Fruit fly (Drosophila melanogaster) whole organism, embryonic: Measurements from ENCODE around the gene Glt.

Source experiments
- CG11504 ChIP-seq: fragments of 200-800 bp; sonication (Bioruptor generic); optimal IDR thresholded peaks from 3 replicates; lab custom pipeline; 2019; ENCODE audit warnings: missing biosample characterization, mild to moderate bottlenecking, missing genetic modification characterization, moderate library complexity
- CG12769 ChIP-seq: fragments of 200-800 bp; sonication (Bioruptor generic); optimal IDR thresholded peaks from 2 replicates; lab custom pipeline; 2019; ENCODE audit warnings: missing biosample characterization, mild to moderate bottlenecking, missing genetic modification characterization, moderate library complexity
- CG13123 ChIP-seq: fragments of 200-800 bp; sonication (Bioruptor generic); optimal IDR thresholded peaks from 2 replicates; lab custom pipeline; 2016; ENCODE audit warnings: missing biosample characterization, missing genetic modification characterization
- CG13296 ChIP-seq: fragments of 200-800 bp; sonication (Bioruptor generic); optimal IDR thresholded peaks from 3 replicates; lab custom pipeline; 2018; ENCODE audit warnings: missing biosample characterization, mild to moderate bottlenecking, missing genetic modification characterization
- CG13624 ChIP-seq: fragments of 200-800 bp; sonication (Bioruptor generic); optimal IDR thresholded peaks from 2 replicates; lab custom pipeline; 2016; ENCODE audit warnings: missing biosample characterization, missing genetic modification characterization
- CG17328 ChIP-seq: fragments of 200-800 bp; sonication (Bioruptor generic); IDR thresholded peaks from 2 replicates; pipeline ENCODE4 v1.3.6; 2022; ENCODE audit warnings: missing biosample characterization, missing genetic modification characterization
- CG1792 ChIP-seq: fragments of 200-800 bp; sonication (Bioruptor generic); optimal IDR thresholded peaks from 2 replicates; lab custom pipeline; 2016; ENCODE audit warnings: missing biosample characterization, missing genetic modification characterization
- CG2129 ChIP-seq: fragments of 200-800 bp; sonication (Bioruptor generic); IDR thresholded peaks from 2 replicates; pipeline ENCODE4 v1.3.6; 2022; ENCODE audit warnings: missing biosample characterization, missing genetic modification characterization; ENCODE audit not compliant: partially characterized antibody
- CG33557 ChIP-seq: fragments of 200-800 bp; sonication (Bioruptor generic); optimal IDR thresholded peaks from 2 replicates; lab custom pipeline; 2019; ENCODE audit warnings: missing biosample characterization, mild to moderate bottlenecking, missing genetic modification characterization, moderate library complexity
- CG34422 ChIP-seq: fragments of 200-800 bp; sonication (Bioruptor generic); IDR thresholded peaks from 3 replicates; pipeline ENCODE4 v1.3.6; 2022; ENCODE audit warnings: missing biosample characterization, missing genetic modification characterization
- CG42726 ChIP-seq: fragments of 200-800 bp; sonication (Bioruptor generic); IDR thresholded peaks from 2 replicates; pipeline ENCODE4 v1.3.6; 2022; ENCODE audit warnings: missing biosample characterization, missing genetic modification characterization; ENCODE audit not compliant: partially characterized antibody
- CG6175 ChIP-seq: fragments of 200-800 bp; sonication (Bioruptor generic); IDR thresholded peaks from 3 replicates; pipeline ENCODE4 v1.3.6; 2022; ENCODE audit warnings: missing biosample characterization, missing genetic modification characterization
- CG7745 ChIP-seq: fragments of 200-800 bp; sonication (Bioruptor generic); optimal IDR thresholded peaks from 2 replicates; lab custom pipeline; 2018; ENCODE audit warnings: missing biosample characterization, mild to moderate bottlenecking, missing genetic modification characterization, moderate library complexity
- CG8089 ChIP-seq: fragments of 200-800 bp; sonication (Bioruptor generic); optimal IDR thresholded peaks from 3 replicates; lab custom pipeline; 2016; ENCODE audit warnings: missing biosample characterization, missing genetic modification characterization
- CG8281 ChIP-seq: fragments of 200-800 bp; sonication (Bioruptor generic); optimal IDR thresholded peaks from 2 replicates; lab custom pipeline; 2018; ENCODE audit warnings: missing biosample characterization, mild to moderate bottlenecking, missing genetic modification characterization, moderate library complexity
- CG8290 ChIP-seq, 3 experiments: fragments of 200-800 bp; sonication (Bioruptor generic); optimal IDR thresholded peaks; 2 replicates each; lab custom pipeline; 2016 to 2019; ENCODE audit warnings: missing biosample characterization in 3 of 3, missing genetic modification characterization in 3 of 3, mild to moderate bottlenecking in 2 of 3, moderate library complexity in 1 of 3
- CkIIα-i1 ChIP-seq: fragments of 200-800 bp; sonication (Bioruptor generic); IDR thresholded peaks from 2 replicates; pipeline ENCODE4 v1.3.6; 2022; ENCODE audit warnings: missing biosample characterization, missing genetic modification characterization
- E2f2 ChIP-seq: fragments of 200-800 bp; sonication (Bioruptor generic); IDR thresholded peaks from 2 replicates; pipeline ENCODE4 v1.3.6; 2022; ENCODE audit warnings: missing biosample characterization, missing genetic modification characterization
- Fer1 ChIP-seq: fragments of 200-800 bp; sonication (Bioruptor generic); optimal IDR thresholded peaks from 2 replicates; lab custom pipeline; 2017; ENCODE audit warnings: missing biosample characterization, mild to moderate bottlenecking, missing genetic modification characterization
- Gug ChIP-seq: fragments of 200-800 bp; sonication (Bioruptor generic); IDR thresholded peaks from 4 replicates; pipeline ENCODE4 v1.3.6; 2022; ENCODE audit warnings: missing biosample characterization, missing genetic modification characterization
- HmgD ChIP-seq: fragments of 200-800 bp; sonication (Bioruptor generic); optimal IDR thresholded peaks from 3 replicates; lab custom pipeline; 2016; ENCODE audit warnings: missing biosample characterization, missing genetic modification characterization
- Jarid2 ChIP-seq: fragments of 200-800 bp; sonication (Bioruptor generic); optimal IDR thresholded peaks from 3 replicates; lab custom pipeline; 2017; ENCODE audit warnings: mild to moderate bottlenecking, missing biosample characterization, missing genetic modification reagents, missing genetic modification characterization
- Med ChIP-seq: fragments of 200-800 bp; sonication (Bioruptor generic); peaks from one replicate; lab custom pipeline; 2016; ENCODE audit warnings: missing biosample characterization, missing genetic modification characterization, mild to moderate bottlenecking, inconsistent platforms, moderate library complexity
- NC2β ChIP-seq: fragments of 200-800 bp; sonication (Bioruptor generic); optimal IDR thresholded peaks from 2 replicates; lab custom pipeline; 2016; ENCODE audit warnings: missing biosample characterization, missing genetic modification characterization
- Nf-YB ChIP-seq: fragments of 200-800 bp; sonication (Bioruptor generic); optimal IDR thresholded peaks from 3 replicates; lab custom pipeline; 2019; ENCODE audit warnings: missing biosample characterization, mild to moderate bottlenecking, missing genetic modification characterization, moderate library complexity
- PHDP ChIP-seq: fragments of 200-800 bp; sonication (Bioruptor generic); optimal IDR thresholded peaks from 3 replicates; lab custom pipeline; 2018; ENCODE audit warnings: missing biosample characterization, mild to moderate bottlenecking, missing genetic modification characterization, moderate library complexity
- Sry-β ChIP-seq: fragments of 200-800 bp; sonication (Bioruptor generic); optimal IDR thresholded peaks from 2 replicates; lab custom pipeline; 2018; ENCODE audit warnings: missing biosample characterization, mild to moderate bottlenecking, missing genetic modification characterization, moderate library complexity
- ab ChIP-seq: fragments of 200-800 bp; sonication (Bioruptor generic); optimal IDR thresholded peaks from 2 replicates; lab custom pipeline; 2016; ENCODE audit warnings: missing biosample characterization, missing genetic modification characterization
- al ChIP-seq: fragments of 200-800 bp; sonication (Bioruptor generic); IDR thresholded peaks from 2 replicates; pipeline ENCODE4 v1.3.6; 2022; ENCODE audit warnings: missing biosample characterization, missing genetic modification characterization
- ato ChIP-seq: fragments of 200-800 bp; sonication (Bioruptor generic); IDR thresholded peaks from 2 replicates; pipeline ENCODE4 v1.3.6; 2022; ENCODE audit warnings: missing biosample characterization, missing genetic modification characterization; ENCODE audit not compliant: partially characterized antibody
- corto ChIP-seq: fragments of 200-800 bp; sonication (Bioruptor generic); optimal IDR thresholded peaks from 2 replicates; lab custom pipeline; 2016; ENCODE audit warnings: missing biosample characterization, mild to moderate bottlenecking, missing genetic modification characterization, moderate library complexity
- dysf ChIP-seq: fragments of 200-800 bp; sonication (Bioruptor generic); IDR thresholded peaks from 3 replicates; pipeline ENCODE4 v1.3.6; 2022; ENCODE audit warnings: missing biosample characterization, missing genetic modification characterization
- grn ChIP-seq: fragments of 200-800 bp; sonication (Bioruptor generic); optimal IDR thresholded peaks from 3 replicates; lab custom pipeline; 2017; ENCODE audit warnings: missing biosample characterization, missing genetic modification characterization
- hkb ChIP-seq, 2 experiments: fragments of 200-800 bp in 1 of 2; fragments of >200 bp in 1 of 2; sonication (Bioruptor generic) in 1 of 2; IDR thresholded peaks in 1 of 2; optimal IDR thresholded peaks in 1 of 2; 2 replicates each; pipeline versions ENCODE4 v1.3.6 to Lab custom; 2017 to 2022; ENCODE audit warnings: missing biosample characterization in 1 of 2, missing genetic modification characterization in 1 of 2
- inv ChIP-seq: fragments of 200-800 bp; sonication (Bioruptor generic); IDR thresholded peaks from 2 replicates; pipeline ENCODE4 v1.3.6; 2022; ENCODE audit warnings: missing biosample characterization, missing genetic modification characterization; ENCODE audit not compliant: partially characterized antibody
- klu ChIP-seq: fragments of 200-800 bp; sonication (Bioruptor generic); IDR thresholded peaks from 2 replicates; pipeline ENCODE4 v1.3.6; 2022; ENCODE audit warnings: missing biosample characterization, missing genetic modification characterization
- lbe ChIP-seq: fragments of 200-800 bp; sonication (Bioruptor generic); optimal IDR thresholded peaks from 2 replicates; lab custom pipeline; 2016; ENCODE audit warnings: missing biosample characterization, mild to moderate bottlenecking, missing genetic modification characterization
- lilli ChIP-seq: fragments of 200-800 bp; sonication (Bioruptor generic); optimal IDR thresholded peaks from 3 replicates; lab custom pipeline; 2016; ENCODE audit warnings: missing biosample characterization, missing genetic modification characterization
- lola ChIP-seq, 3 experiments: fragments of >200 bp in 2 of 3; fragments of 200-800 bp in 1 of 3; sonication (Bioruptor generic) in 1 of 3; optimal IDR thresholded peaks; 2 replicates each; lab custom pipeline; 2017 to 2019; ENCODE audit warnings: missing biosample characterization in 3 of 3, missing genetic modification characterization in 3 of 3, mild to moderate bottlenecking in 1 of 3, moderate library complexity in 1 of 3
- nom ChIP-seq: fragments of 200-800 bp; sonication (Bioruptor generic); optimal IDR thresholded peaks from 2 replicates; lab custom pipeline; 2017; ENCODE audit warnings: missing biosample characterization, missing genetic modification characterization, mild to moderate bottlenecking, moderate library complexity, missing genetic modification reagents
- odd ChIP-seq: fragments of 200-800 bp; sonication (Bioruptor generic); optimal IDR thresholded peaks from 2 replicates; lab custom pipeline; 2017; ENCODE audit warnings: missing biosample characterization, mild to moderate bottlenecking, missing genetic modification characterization
- psq ChIP-seq: fragments of 200-800 bp; sonication (Bioruptor generic); optimal IDR thresholded peaks from 2 replicates; lab custom pipeline; 2017; ENCODE audit warnings: missing biosample characterization, missing genetic modification characterization
- repo ChIP-seq: fragments of 200-800 bp; sonication (Bioruptor generic); optimal IDR thresholded peaks from 2 replicates; lab custom pipeline; 2016; ENCODE audit warnings: missing biosample characterization, missing genetic modification characterization
- sc ChIP-seq, 3 experiments: fragments of >200 bp in 2 of 3; fragments of 200-800 bp in 1 of 3; sonication (Bioruptor generic) in 1 of 3; optimal IDR thresholded peaks; 2 replicates in 2 of 3; 3 replicates in 1 of 3; lab custom pipeline; 2017; ENCODE audit warnings: mild to moderate bottlenecking in 1 of 3, missing biosample characterization in 1 of 3, missing genetic modification characterization in 1 of 3, missing genetic modification reagents in 1 of 3
- sd ChIP-seq: fragments of 200-800 bp; sonication (Bioruptor generic); optimal IDR thresholded peaks from 3 replicates; lab custom pipeline; 2018; ENCODE audit warnings: missing biosample characterization, mild to moderate bottlenecking, missing genetic modification characterization, moderate library complexity
- sens ChIP-seq: fragments of 200-800 bp; sonication (Bioruptor generic); peaks from one replicate; lab custom pipeline; 2016; ENCODE audit warnings: missing biosample characterization, missing genetic modification characterization
- so ChIP-seq: fragments of 200-800 bp; sonication (Bioruptor generic); IDR thresholded peaks from 3 replicates; pipeline ENCODE4 v1.3.6; 2022; ENCODE audit warnings: missing biosample characterization, missing genetic modification characterization
- twi ChIP-seq: fragments of 200-800 bp; optimal IDR thresholded peaks from 2 replicates; lab custom pipeline; 2019; ENCODE audit warnings: missing biosample characterization, mild to moderate bottlenecking, missing genetic modification characterization, moderate library complexity
- unc-4 ChIP-seq: fragments of 200-800 bp; sonication (Bioruptor generic); IDR thresholded peaks from 2 replicates; pipeline ENCODE4 v1.3.6; 2022; ENCODE audit warnings: missing biosample characterization, missing genetic modification characterization; ENCODE audit not compliant: partially characterized antibody

Glt gene

dm6 chr2L:8699895-8700314 is 27.4 kb downstream of the Glt start (continued):
- TF ChIP-seq NC2β (GFP tag; lab: Kevin White, UChicago) (no peak), inv (no peak), CG13123 (GFP tag; lab: Kevin White, UChicago) (no peak), psq (GFP tag; lab: Kevin White, UChicago) (no peak), odd (peak; percentile 67), CG13624 (no peak), Jarid2 (GFP tag; lab: Kevin White, UChicago) (no peak), hkb (optimal IDR thresholded peaks at IDR 0.05; lab: Kevin White, UChicago) (no peak), hkb (GFP tag; IDR thresholded peaks at IDR 0.05; lab: Robert Waterston, UW) (peak; percentile 64), CG8281 (tag; lab: Kevin White, UChicago) (no peak), lilli (GFP tag; lab: Kevin White, UChicago) (no peak), so (GFP tag; lab: Robert Waterston, UW) (peak; percentile 25; the same call in 1 of the 3 replicates), unc-4 (GFP tag; lab: Robert Waterston, UW) (no peak), CG42726 (no peak), CG34422 (no peak), CG17328 (GFP tag; lab: Robert Waterston, UW) (0 out of 2 replicates have a peak, but pooled peaks have one; percentile 27), CG33557 (no peak), CG12769 (peak; percentile 60), lbe (no peak), lola (GFP tag; optimal IDR thresholded peaks at IDR 0.05; lab: Kevin White, UChicago) (no peak), CG2129 (GFP tag; lab: Robert Waterston, UW) (no peak), HmgD (GFP tag; lab: Kevin White, UChicago) (no peak), repo (GFP tag; lab: Kevin White, UChicago) (no peak), Sry-β (GFP tag; lab: Kevin White, UChicago) (peak; percentile 10), al (no peak), Nf-YB (peak; percentile 29), Fer1 (GFP tag; lab: Kevin White, UChicago) (peak; percentile 79), klu (no peak), twi (tag; lab: Kevin White, UChicago) (no peak), ab (GFP tag; lab: Kevin White, UChicago) (no peak), dysf (GFP tag; lab: Robert Waterston, UW) (no peak; the same call in 2 of the 3 replicates)

dm6 chr2L:8700870-8701616 is 28.5 kb downstream of the Glt start:
- TF ChIP-seq grn (peak; percentile 1), CG8089 (GFP tag; lab: Kevin White, UChicago) (no peak), nom (GFP tag; lab: Kevin White, UChicago) (peak; percentile 48), Gug (GFP tag; lab: Robert Waterston, UW) (no peak), CG7745 (tag; lab: Kevin White, UChicago) (no peak), sens (GFP tag; lab: Kevin White, UChicago) (peak; percentile 57), CG11504 (no peak), ato (GFP tag; lab: Robert Waterston, UW) (no peak), CG1792 (GFP tag; lab: Kevin White, UChicago) (no peak), E2f2 (GFP tag; lab: Robert Waterston, UW) (no peak), Med (GFP tag; lab: Kevin White, UChicago) (peak; percentile 24), CG8290 (GFP tag; optimal IDR thresholded peaks at IDR 0.05; lab: Kevin White, UChicago) (no peak), CG8290 (tag; optimal IDR thresholded peaks at IDR 0.05; lab: Kevin White, UChicago) (peak in 1 of 2 experiments; percentile 9), CG13296 (GFP tag; lab: Kevin White, UChicago) (no peak), sc (optimal IDR thresholded peaks at IDR 0.05; lab: Kevin White, UChicago) (no peak), sc (GFP tag; optimal IDR thresholded peaks at IDR 0.05; lab: Kevin White, UChicago) (no peak), sd (tag; lab: Kevin White, UChicago) (peak; percentile 24), CkIIα-i1 (no peak), CG6175 (GFP tag; lab: Robert Waterston, UW) (no peak), PHDP (no peak), corto (GFP tag; lab: Kevin White, UChicago) (no peak)
